Worm (Caenorhabditis elegans) whole organism, mixed stage, embryonic: ENCODE results near the gene rpn-5.

Experiments
- ceh-83 ChIP-seq: fragments of 200-800 bp; sonication (Bioruptor generic); optimal IDR thresholded peaks from 2 replicates; lab custom pipeline; 2018; ENCODE audit warnings: mild to moderate bottlenecking, missing genetic modification characterization, missing compliant biosample characterization
- flh-1 ChIP-seq: fragments of 200-800 bp; sonication (Bioruptor generic); optimal IDR thresholded peaks from 2 replicates; lab custom pipeline; 2018; ENCODE audit warnings: mild to moderate bottlenecking, missing genetic modification characterization, moderate library complexity, missing compliant biosample characterization
- lin-32 ChIP-seq: fragments of 200-800 bp; sonication (Bioruptor generic); optimal IDR thresholded peaks from 2 replicates; lab custom pipeline; 2018; ENCODE audit warnings: mild to moderate bottlenecking, missing genetic modification characterization, missing compliant biosample characterization
- mab-5 ChIP-seq: fragments of 150-350 bp; optimal IDR thresholded peaks from 2 replicates; lab custom pipeline; 2014; ENCODE audit warnings: missing biosample characterization, missing genetic modification characterization
- mep-1 ChIP-seq: fragments of 150-350 bp; optimal IDR thresholded peaks from 2 replicates; lab custom pipeline; 2017; ENCODE audit warnings: missing biosample characterization, missing genetic modification reagents, missing genetic modification characterization, inconsistent platforms
- mls-2 ChIP-seq: sonication (generic microtip); optimal IDR thresholded peaks from 2 replicates; lab custom pipeline; 2016; ENCODE audit warnings: mild to moderate bottlenecking, missing genetic modification characterization, moderate library complexity, missing compliant biosample characterization
- nhr-12 ChIP-seq: fragments of 150-350 bp; optimal IDR thresholded peaks from 2 replicates; lab custom pipeline; 2014; ENCODE audit warnings: missing biosample characterization, missing genetic modification characterization
- nhr-2 ChIP-seq: fragments of 150-350 bp; optimal IDR thresholded peaks from 2 replicates; lab custom pipeline; 2014; ENCODE audit warnings: missing biosample characterization, missing genetic modification characterization
- nhr-237 ChIP-seq: fragments of 150-350 bp; optimal IDR thresholded peaks from 2 replicates; lab custom pipeline; 2014; ENCODE audit warnings: missing biosample characterization, missing genetic modification characterization
- nhr-28 ChIP-seq: fragments of 150-350 bp; optimal IDR thresholded peaks from 2 replicates; lab custom pipeline; 2014; ENCODE audit warnings: missing biosample characterization, missing genetic modification characterization
- snpc-4 ChIP-seq: fragments of 150-350 bp; optimal IDR thresholded peaks from 2 replicates; lab custom pipeline; 2014; ENCODE audit warnings: missing biosample characterization, missing genetic modification characterization
- sptf-1 ChIP-seq: sonication (generic microtip); optimal IDR thresholded peaks from 2 replicates; lab custom pipeline; 2017; ENCODE audit warnings: mild to moderate bottlenecking, missing genetic modification characterization, moderate library complexity, missing compliant biosample characterization
- unc-62 ChIP-seq: fragments of 150-350 bp; optimal IDR thresholded peaks from 2 replicates; lab custom pipeline; 2014; ENCODE audit warnings: missing biosample characterization, missing genetic modification reagents, missing genetic modification characterization
- ztf-11 ChIP-seq: fragments of 150-350 bp; optimal IDR thresholded peaks from 2 replicates; lab custom pipeline; 2014; ENCODE audit warnings: missing biosample characterization, missing genetic modification characterization

ce11 chrII:4683693-4684092 is 14.5 kb downstream of the rpn-5 start, which contains the start of gene sre-40:
- TF ChIP-seq snpc-4 (tag; lab: Kevin White, UChicago) (no peak), sptf-1 (tag; lab: Kevin White, UChicago) (no peak), mep-1 (no peak), mab-5 (tag; lab: Kevin White, UChicago) (no peak), nhr-237 (tag; lab: Kevin White, UChicago) (no peak), mls-2 (tag; lab: Kevin White, UChicago) (no peak), ztf-11 (tag; lab: Kevin White, UChicago) (no peak), lin-32 (GFP tag; lab: Kevin White, UChicago) (no peak), ceh-83 (GFP tag; lab: Kevin White, UChicago) (no peak), nhr-12 (tag; lab: Kevin White, UChicago) (no peak), flh-1 (GFP tag; lab: Kevin White, UChicago) (no peak), nhr-2 (tag; lab: Kevin White, UChicago) (no peak), nhr-28 (tag; lab: Kevin White, UChicago) (no peak), unc-62 (GFP tag; lab: Kevin White, UChicago) (no peak)
